Fruit fly (Drosophila melanogaster): Measurements from ENCODE around the gene ppk22.

Gene ppk22

dm6 chr3R:24870389-24871048 is 10.9 kb upstream of the ppk22 start, which contains the start of gene CycB3 (continued):
- TF ChIP-seq CG12219 (GFP tag; optimal IDR thresholded peaks at IDR 0.05) (peak; percentile 26), CG6791 (GFP tag; IDR thresholded peaks at IDR 0.05; ENCODE audit: partially characterized antibody) (0 out of 3 replicates have a peak, but pooled peaks have one; percentile 51), dm (GFP tag; optimal IDR thresholded peaks at IDR 0.05) (peak; percentile 53), Myb (GFP tag; optimal IDR thresholded peaks at IDR 0.05) (peak; percentile 93), CG17829 (tag; optimal IDR thresholded peaks at IDR 0.05) (peak; percentile 54), YL-1 (GFP tag; optimal IDR thresholded peaks at IDR 0.05) (peak; percentile 58), row (GFP tag; IDR thresholded peaks at IDR 0.05) (peak; percentile 27; the same call in 1 of the 3 replicates), CG4328 (GFP tag; optimal IDR thresholded peaks at IDR 0.05) (peak; percentile 50), Sry-δ (GFP tag; optimal IDR thresholded peaks at IDR 0.05) (peak; percentile 58), zf30C (GFP tag; optimal IDR thresholded peaks at IDR 0.05) (peak; percentile 14), CG9727 (GFP tag; optimal IDR thresholded peaks at IDR 0.05) (peak; percentile 23), Nf-YA (GFP tag; IDR thresholded peaks at IDR 0.05) (peak; percentile 21; the same call in 1 of the 2 replicates), bab2 (GFP tag; optimal IDR thresholded peaks at IDR 0.05) (no peak), chm (GFP tag; IDR thresholded peaks at IDR 0.05) (peak; percentile 44; the same call in 1 of the 2 replicates), ttk (GFP tag; IDR thresholded peaks at IDR 0.05) (peak; percentile 20; the same call in 1 of the 2 replicates), CG4424 (GFP tag; optimal IDR thresholded peaks at IDR 0.05) (no peak), H2.0 (GFP tag; IDR thresholded peaks at IDR 0.05) (no peak), Hmr (GFP tag; optimal IDR thresholded peaks at IDR 0.05) (peak; percentile 42), tin (GFP tag; optimal IDR thresholded peaks at IDR 0.05) (peak; percentile 20), HHEX (GFP tag; optimal IDR thresholded peaks at IDR 0.05) (no peak), nom (GFP tag; optimal IDR thresholded peaks at IDR 0.05) (peak; percentile 16), psq (GFP tag; optimal IDR thresholded peaks at IDR 0.05) (no peak), pfk (GFP tag; optimal IDR thresholded peaks at IDR 0.05) (peak; percentile 38), CG11085 (GFP tag; IDR thresholded peaks at IDR 0.05) (no peak), sr (GFP tag; IDR thresholded peaks at IDR 0.05) (peak; percentile 48; the same call in 1 of the 3 replicates), CG12391 (tag; optimal IDR thresholded peaks at IDR 0.05) (peak; percentile 31), CG2712 (tag; optimal IDR thresholded peaks at IDR 0.05) (peak; percentile 36), gsb-n (tag; optimal IDR thresholded peaks at IDR 0.05) (peak; percentile 11), CG18619 (GFP tag; optimal IDR thresholded peaks at IDR 0.05) (peak; percentile 26), Sin3A (optimal IDR thresholded peaks at IDR 0.05) (peak; percentile 53), oc (tag; optimal IDR thresholded peaks at IDR 0.05) (no peak), grau (tag; optimal IDR thresholded peaks at IDR 0.05) (peak; percentile 16), CG14860 (GFP tag; IDR thresholded peaks at IDR 0.05; ENCODE audit: partially characterized antibody) (no peak), CG4617 (GFP tag; optimal IDR thresholded peaks at IDR 0.05; ENCODE audit: borderline replicate concordance) (peak; percentile 19), nau (GFP tag; optimal IDR thresholded peaks at IDR 0.05) (no peak), bcd (GFP tag; optimal IDR thresholded peaks at IDR 0.05) (peak; percentile 34), croc (GFP tag; conservative IDR thresholded peaks at IDR 0.05) (no peak), ara (GFP tag; IDR thresholded peaks at IDR 0.05) (no peak), CG2116 (GFP tag; optimal IDR thresholded peaks at IDR 0.05) (peak; percentile 99), CG5245 (GFP tag; optimal IDR thresholded peaks at IDR 0.05) (no peak), Ada2b (GFP tag; IDR thresholded peaks at IDR 0.05) (no peak), corto (GFP tag; optimal IDR thresholded peaks at IDR 0.05) (no peak), crc (GFP tag; optimal IDR thresholded peaks at IDR 0.05) (no peak), pros (GFP tag; optimal IDR thresholded peaks at IDR 0.05) (no peak), klu (GFP tag; IDR thresholded peaks at IDR 0.05) (no peak), kah (GFP tag; optimal IDR thresholded peaks at IDR 0.05) (no peak), tna (GFP tag; IDR thresholded peaks at IDR 0.05; ENCODE audit: partially characterized antibody) (0 out of 2 replicates have a peak, but pooled peaks have one; percentile 30), CG10431 (GFP tag; optimal IDR thresholded peaks at IDR 0.05) (peak; percentile 54), CG3847 (GFP tag; IDR thresholded peaks at IDR 0.05) (peak; percentile 42), CG15601 (tag; optimal IDR thresholded peaks at IDR 0.05) (peak; percentile 4)
